Worm (Caenorhabditis elegans): Measurements from ENCODE around the gene ubc-26.

DNA sequence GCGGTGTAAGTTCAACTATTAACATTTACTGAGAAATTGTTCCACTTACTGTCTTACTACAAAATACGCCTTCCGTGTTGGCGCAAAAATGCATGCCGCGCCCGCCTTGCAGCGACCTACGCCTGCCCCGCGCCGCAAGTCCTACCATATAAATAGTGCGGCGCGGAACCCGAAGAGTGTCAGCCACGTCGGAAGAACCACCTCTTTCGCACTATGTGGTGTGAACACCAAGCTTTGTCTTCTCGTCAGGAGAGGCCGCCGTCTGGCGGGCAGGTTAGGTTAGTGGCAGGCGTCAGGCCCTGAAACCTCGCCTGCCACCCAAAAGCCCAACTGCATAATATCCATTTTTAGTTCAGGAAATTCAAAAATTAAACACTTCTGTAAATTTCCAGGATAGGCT, 34.8 kb downstream of the ubc-26 start:
- TF ChIP-seq nhr-67 (tag; optimal IDR thresholded peaks at IDR 0.05) (no peak), nhr-76 (tag; optimal IDR thresholded peaks at IDR 0.05) (no peak), unc-62 (GFP tag; optimal IDR thresholded peaks at IDR 0.05) (no peak), fos-1 (tag; optimal IDR thresholded peaks at IDR 0.05) (no peak), snpc-4 (tag; optimal IDR thresholded peaks at IDR 0.05) (no peak), pha-4 (tag; optimal IDR thresholded peaks at IDR 0.05) (no peak), jun-1 (tag; optimal IDR thresholded peaks at IDR 0.05) (no peak), nhr-12 (tag; optimal IDR thresholded peaks at IDR 0.05) (no peak), mdl-1 (tag; optimal IDR thresholded peaks at IDR 0.05) (no peak), elt-2 (tag; optimal IDR thresholded peaks at IDR 0.05) (no peak), daf-12 (tag; optimal IDR thresholded peaks at IDR 0.05) (no peak)

Measured in whole organism, L3 larva.